Worm (Caenorhabditis elegans) whole organism, L4 larva: ENCODE measurements around the gene amx-1.
A peak's percentile ranks its signal among the peaks of the same experiment; 100 is the strongest.

Experiments used
- F26F4.8 ChIP-seq: fragments of 200-800 bp; sonication (Bioruptor generic); conservative IDR thresholded peaks from 2 replicates; pipeline ENCODE4 v1.3.6; 2022; ENCODE audit warnings: missing genetic modification characterization, missing compliant biosample characterization
- F37D6.2 ChIP-seq: sonication (generic microtip); optimal IDR thresholded peaks from 2 replicates; lab custom pipeline; 2016; ENCODE audit warnings: mild to moderate bottlenecking, missing genetic modification characterization, missing compliant biosample characterization
- F44E2.7 ChIP-seq: fragments of 200-800 bp; sonication (Bioruptor generic); IDR thresholded peaks from 2 replicates; pipeline ENCODE4 v2.1.2; 2022; ENCODE audit warnings: missing genetic modification characterization, missing compliant biosample characterization
- F49E8.2 ChIP-seq: sonication (generic microtip); optimal IDR thresholded peaks from 2 replicates; lab custom pipeline; 2016; ENCODE audit warnings: missing compliant biosample characterization, mild to moderate bottlenecking, missing genetic modification characterization, borderline replicate concordance
- R02D3.7 ChIP-seq: fragments of 150-350 bp; sonication (generic microtip); optimal IDR thresholded peaks from 3 replicates; lab custom pipeline; 2014; ENCODE audit warnings: missing biosample characterization, missing genetic modification characterization
- T26A8.4 ChIP-seq: fragments of 200-800 bp; sonication (Bioruptor generic); IDR thresholded peaks from 2 replicates; pipeline ENCODE4 v1.3.6; 2022; ENCODE audit warnings: missing genetic modification characterization, missing compliant biosample characterization
- Y105C5A.15 ChIP-seq: fragments of 200-800 bp; sonication (Bioruptor generic); IDR thresholded peaks from 2 replicates; pipeline ENCODE4 v1.3.6; 2022; ENCODE audit warnings: missing genetic modification characterization, missing compliant biosample characterization
- Y48G9A.11 ChIP-seq: fragments of 200-800 bp; sonication (Bioruptor generic); IDR thresholded peaks from 2 replicates; pipeline ENCODE4 v1.3.6; 2022; ENCODE audit warnings: missing genetic modification reagents, missing genetic modification characterization, missing compliant biosample characterization
- ZK546.5 ChIP-seq, 2 experiments: sonication (generic microtip); optimal IDR thresholded peaks; 2 replicates each; lab custom pipeline; 2017; ENCODE audit warnings: missing biosample characterization in 2 of 2, missing genetic modification characterization in 2 of 2
- aly-2 ChIP-seq: sonication (generic microtip); optimal IDR thresholded peaks from 2 replicates; lab custom pipeline; 2018; ENCODE audit warnings: missing biosample characterization, missing genetic modification characterization
- attf-4 ChIP-seq: sonication (generic microtip); optimal IDR thresholded peaks from 3 replicates; lab custom pipeline; 2017; ENCODE audit warnings: missing biosample characterization, missing genetic modification characterization
- ceh-20 ChIP-seq: fragments of 200-800 bp; sonication (Bioruptor generic); IDR thresholded peaks from 2 replicates; pipeline ENCODE4 v1.3.6; 2022; ENCODE audit warnings: missing genetic modification reagents, missing genetic modification characterization, missing compliant biosample characterization
- ceh-28 ChIP-seq: fragments of 150-350 bp; optimal IDR thresholded peaks from 2 replicates; lab custom pipeline; 2014; ENCODE audit warnings: missing biosample characterization, missing genetic modification reagents, missing genetic modification characterization
- ceh-44 ChIP-seq: fragments of 200-800 bp; sonication (Bioruptor generic); IDR thresholded peaks from 2 replicates; pipeline ENCODE4 v1.3.6; 2022; ENCODE audit warnings: missing genetic modification reagents, missing genetic modification characterization, missing compliant biosample characterization
- ceh-62 ChIP-seq: sonication (generic microtip); optimal IDR thresholded peaks from 2 replicates; lab custom pipeline; 2017; ENCODE audit warnings: missing biosample characterization, missing genetic modification characterization
- ctbp-1 ChIP-seq: fragments of 200-800 bp; sonication (Bioruptor generic); IDR thresholded peaks from 2 replicates; pipeline ENCODE4 v1.3.6; 2022; ENCODE audit warnings: missing genetic modification reagents, missing genetic modification characterization, missing compliant biosample characterization
- daf-16 ChIP-seq, 3 experiments: sonication (generic microtip); optimal IDR thresholded peaks; 2 replicates each; lab custom pipeline; 2016 to 2017; ENCODE audit warnings: missing genetic modification characterization in 3 of 3, missing genetic modification reagents in 3 of 3, mild to moderate bottlenecking in 2 of 3, missing compliant biosample characterization in 2 of 3, missing biosample characterization in 1 of 3, moderate library complexity in 1 of 3
- daf-19 ChIP-seq: fragments of 200-800 bp; sonication (Bioruptor generic); conservative IDR thresholded peaks from 2 replicates; pipeline ENCODE4 v1.3.6; 2022; ENCODE audit warnings: missing genetic modification characterization, missing compliant biosample characterization
- dmd-6 ChIP-seq: fragments of 200-800 bp; sonication (Bioruptor generic); IDR thresholded peaks from 2 replicates; pipeline ENCODE4 v1.3.6; 2022; ENCODE audit warnings: missing genetic modification reagents, missing genetic modification characterization, missing compliant biosample characterization
- dmd-8 ChIP-seq: fragments of 200-800 bp; sonication (Bioruptor generic); IDR thresholded peaks from 2 replicates; pipeline ENCODE4 v1.3.6; 2022; ENCODE audit warnings: missing genetic modification characterization, missing compliant biosample characterization
- dpl-1 ChIP-seq: fragments of 150-350 bp; optimal IDR thresholded peaks from 2 replicates; lab custom pipeline; 2014; ENCODE audit warnings: missing biosample characterization, missing genetic modification reagents, missing genetic modification characterization
- dve-1 ChIP-seq: sonication (generic microtip); optimal IDR thresholded peaks from 2 replicates; lab custom pipeline; 2017; ENCODE audit warnings: antibody characterized with exemption, mild to moderate bottlenecking, missing genetic modification characterization, missing compliant biosample characterization; ENCODE audit not compliant: insufficient read depth
- hlh-11 ChIP-seq: fragments of 200-800 bp; sonication (Bioruptor generic); optimal IDR thresholded peaks from 2 replicates; lab custom pipeline; 2018; ENCODE audit warnings: mild to moderate bottlenecking, missing genetic modification characterization, missing compliant biosample characterization
- lim-7 ChIP-seq: fragments of 200-800 bp; sonication (Bioruptor generic); IDR thresholded peaks from 2 replicates; pipeline ENCODE4 v1.3.6; 2022; ENCODE audit warnings: missing genetic modification characterization, missing compliant biosample characterization
- lin-1 ChIP-seq: fragments of 200-800 bp; sonication (Bioruptor generic); IDR thresholded peaks from 2 replicates; pipeline ENCODE4 v1.3.6; 2022; ENCODE audit warnings: missing genetic modification reagents, missing genetic modification characterization, missing compliant biosample characterization
- lin-13 ChIP-seq: fragments of 150-350 bp; optimal IDR thresholded peaks from 2 replicates; lab custom pipeline; 2014; ENCODE audit warnings: missing biosample characterization, missing genetic modification reagents, missing genetic modification characterization
- lin-15B ChIP-seq: fragments of 150-350 bp; sonication (generic microtip); optimal IDR thresholded peaks from 3 replicates; lab custom pipeline; 2014; ENCODE audit warnings: missing biosample characterization, missing genetic modification characterization
- lsy-2 ChIP-seq, 2 experiments: fragments of 150-350 bp in 1 of 2; sonication (generic microtip) in 1 of 2; optimal IDR thresholded peaks; 2 replicates each; lab custom pipeline; 2014 to 2017; ENCODE audit warnings: missing biosample characterization in 2 of 2, missing genetic modification characterization in 2 of 2
- madf-5 ChIP-seq, 2 experiments: fragments of 200-800 bp; sonication (Bioruptor generic); IDR thresholded peaks; 2 replicates each; pipeline ENCODE4 v1.3.6; 2022; ENCODE audit warnings: missing compliant biosample characterization in 2 of 2, missing genetic modification characterization in 2 of 2
- madf-9 ChIP-seq: fragments of 200-800 bp; sonication (Bioruptor generic); conservative IDR thresholded peaks from 2 replicates; pipeline ENCODE4 v1.3.6; 2022; ENCODE audit warnings: missing genetic modification reagents, missing genetic modification characterization, missing compliant biosample characterization
- mdt-29 ChIP-seq: fragments of 200-800 bp; sonication (Bioruptor generic); IDR thresholded peaks from 2 replicates; pipeline ENCODE4 v1.3.6; 2022; ENCODE audit warnings: missing genetic modification reagents, missing genetic modification characterization, missing compliant biosample characterization
- mep-1 ChIP-seq: fragments of 150-350 bp; sonication (generic microtip); optimal IDR thresholded peaks from 3 replicates; lab custom pipeline; 2014; ENCODE audit warnings: missing biosample characterization, missing genetic modification characterization
- nhr-10 ChIP-seq: fragments of 150-350 bp; optimal IDR thresholded peaks from 2 replicates; lab custom pipeline; 2014; ENCODE audit warnings: missing biosample characterization, missing genetic modification characterization
- nhr-102 ChIP-seq: sonication (generic microtip); optimal IDR thresholded peaks from 2 replicates; lab custom pipeline; 2016; ENCODE audit warnings: mild to moderate bottlenecking, missing genetic modification characterization, moderate library complexity, missing compliant biosample characterization
- nhr-6 ChIP-seq: fragments of 150-350 bp; optimal IDR thresholded peaks from 2 replicates; lab custom pipeline; 2014; ENCODE audit warnings: missing biosample characterization, missing genetic modification characterization
- nhr-76 ChIP-seq: fragments of 150-350 bp; optimal IDR thresholded peaks from 2 replicates; lab custom pipeline; 2014; ENCODE audit warnings: missing biosample characterization, missing genetic modification characterization
- php-3 ChIP-seq: fragments of 200-800 bp; sonication (Bioruptor generic); IDR thresholded peaks from 2 replicates; pipeline ENCODE4 v1.3.6; 2022; ENCODE audit warnings: missing genetic modification reagents, missing genetic modification characterization, missing compliant biosample characterization
- pqm-1 ChIP-seq: sonication (generic microtip); optimal IDR thresholded peaks from 2 replicates; lab custom pipeline; 2017; ENCODE audit warnings: missing biosample characterization, missing genetic modification characterization
- sdz-12 ChIP-seq: fragments of 200-800 bp; sonication (Bioruptor generic); optimal IDR thresholded peaks from 2 replicates; lab custom pipeline; 2018; ENCODE audit warnings: mild to moderate bottlenecking, missing genetic modification characterization, missing compliant biosample characterization
- set-16 ChIP-seq: fragments of 200-800 bp; sonication (Bioruptor generic); IDR thresholded peaks from 2 replicates; pipeline ENCODE4 v1.3.6; 2022; ENCODE audit warnings: missing genetic modification reagents, missing genetic modification characterization, missing compliant biosample characterization
- skn-1 ChIP-seq: fragments of 150-350 bp; optimal IDR thresholded peaks from 2 replicates; lab custom pipeline; 2014; ENCODE audit warnings: missing biosample characterization, missing genetic modification characterization
- spr-1 ChIP-seq: sonication (generic microtip); optimal IDR thresholded peaks from 2 replicates; lab custom pipeline; 2016; ENCODE audit warnings: mild to moderate bottlenecking, missing genetic modification characterization, missing compliant biosample characterization
- spr-3 ChIP-seq: fragments of 200-800 bp; sonication (Bioruptor generic); optimal IDR thresholded peaks from 2 replicates; lab custom pipeline; 2018; ENCODE audit warnings: mild to moderate bottlenecking, missing genetic modification characterization, missing compliant biosample characterization
- tag-97 ChIP-seq: fragments of 200-800 bp; sonication (Bioruptor generic); IDR thresholded peaks from 2 replicates; pipeline ENCODE4 v1.3.6; 2022; ENCODE audit warnings: missing genetic modification characterization, missing compliant biosample characterization
- tra-1 ChIP-seq: fragments of 200-800 bp; sonication (Bioruptor generic); IDR thresholded peaks from 2 replicates; pipeline ENCODE4 v1.3.6; 2022; ENCODE audit warnings: missing genetic modification reagents, missing genetic modification characterization, missing compliant biosample characterization
- unc-39 ChIP-seq: sonication (generic microtip); optimal IDR thresholded peaks from 2 replicates; lab custom pipeline; 2017; ENCODE audit warnings: missing biosample characterization, missing genetic modification characterization
- vab-7 ChIP-seq: fragments of 200-800 bp; sonication (Bioruptor generic); IDR thresholded peaks from 2 replicates; pipeline ENCODE4 v1.3.6; 2022; ENCODE audit warnings: missing genetic modification reagents, missing genetic modification characterization, missing compliant biosample characterization
- zfp-2 ChIP-seq: sonication (generic microtip); optimal IDR thresholded peaks from 2 replicates; lab custom pipeline; 2016; ENCODE audit warnings: mild to moderate bottlenecking, missing genetic modification characterization, missing compliant biosample characterization
- zfp-3 ChIP-seq: fragments of 200-800 bp; sonication (Bioruptor generic); conservative IDR thresholded peaks from 2 replicates; pipeline ENCODE4 v1.3.6; 2022; ENCODE audit warnings: missing genetic modification reagents, missing genetic modification characterization, missing compliant biosample characterization
- zip-2 ChIP-seq: fragments of 150-350 bp; optimal IDR thresholded peaks from 2 replicates; lab custom pipeline; 2014; ENCODE audit warnings: missing biosample characterization, missing genetic modification characterization
- ztf-7 ChIP-seq: fragments of 150-350 bp; optimal IDR thresholded peaks from 2 replicates; lab custom pipeline; 2014; ENCODE audit warnings: missing biosample characterization, missing genetic modification characterization

Gene amx-1

DNA sequence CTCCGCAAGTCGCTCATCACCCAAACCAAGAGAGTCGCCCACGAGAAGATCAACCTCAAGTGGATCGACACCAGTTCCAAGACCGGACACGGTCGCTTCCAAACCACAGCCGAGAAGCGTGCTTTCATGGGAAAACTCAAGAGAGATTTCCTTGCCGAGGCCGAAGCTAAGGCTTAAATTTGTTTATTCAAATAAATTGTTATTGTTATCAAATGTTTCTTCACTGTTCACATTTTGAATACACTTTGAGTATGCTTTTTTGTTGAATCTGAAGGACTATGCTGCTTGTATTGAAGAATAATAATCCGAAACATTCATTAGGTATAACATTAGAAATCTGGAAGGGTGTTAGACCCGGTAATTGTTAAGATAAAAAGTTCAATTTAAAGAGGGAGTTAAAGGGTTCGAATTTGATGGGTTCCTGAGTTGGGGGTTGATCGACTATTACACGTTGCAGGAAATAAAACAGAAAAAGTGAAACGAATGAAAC lies 47.1 kb downstream of the amx-1 start (continued):
- TF ChIP-seq lin-13 (GFP tag; lab: Kevin White, UChicago) (peak; percentile 71), dpl-1 (no peak), daf-16 (GFP tag; optimal IDR thresholded peaks at IDR 0.05; lab: Kevin White, UChicago) (peak in 1 of 2 experiments; percentile 18), daf-16 (tag; optimal IDR thresholded peaks at IDR 0.05; lab: Kevin White, UChicago) (peak; percentile 3), nhr-6 (no peak), vab-7 (GFP tag; lab: Robert Waterston, UW) (no peak), R02D3.7 (no peak), ceh-44 (GFP tag; lab: Robert Waterston, UW) (no peak), F26F4.8 (GFP tag; lab: Robert Waterston, UW) (no peak), T26A8.4 (GFP tag; lab: Robert Waterston, UW) (peak; percentile 59; the same call in 1 of the 2 replicates), spr-3 (GFP tag; lab: Kevin White, UChicago) (peak; percentile 54), nhr-102 (tag; lab: Kevin White, UChicago) (peak; percentile 56), nhr-10 (tag; lab: Kevin White, UChicago) (no peak), ctbp-1 (GFP tag; lab: Robert Waterston, UW) (peak; percentile 37; the same call in 1 of the 2 replicates), ceh-20 (no peak), skn-1 (tag; lab: Kevin White, UChicago) (no peak), set-16 (GFP tag; lab: Robert Waterston, UW) (peak; percentile 44), F49E8.2 (tag; lab: Kevin White, UChicago) (peak; percentile 96), ZK546.5 (tag; optimal IDR thresholded peaks at IDR 0.05; lab: Kevin White, UChicago) (no peak), unc-39 (tag; lab: Kevin White, UChicago) (no peak), tra-1 (no peak; the same call in 1 of the 2 replicates), sdz-12 (no peak), lsy-2 (tag; optimal IDR thresholded peaks at IDR 0.05; lab: Kevin White, UChicago) (peak; percentile 53 to 54), lin-15B (tag; lab: Kevin White, UChicago) (no peak), nhr-76 (tag; lab: Kevin White, UChicago) (no peak), zip-2 (tag; lab: Kevin White, UChicago) (no peak), ceh-62 (tag; lab: Kevin White, UChicago) (no peak), php-3 (GFP tag; lab: Robert Waterston, UW) (0 out of 2 replicates have a peak, but pooled peaks have one; percentile 20), Y48G9A.11 (GFP tag; lab: Robert Waterston, UW) (peak; percentile 73), dmd-6 (GFP tag; lab: Robert Waterston, UW) (no peak; the same call in 1 of the 2 replicates), lim-7 (GFP tag; lab: Robert Waterston, UW) (peak; percentile 64), F44E2.7 (GFP tag; lab: Robert Waterston, UW) (0 out of 2 replicates have a peak, but pooled peaks have one; percentile 17), madf-5 (GFP tag; IDR thresholded peaks at IDR 0.05; lab: Robert Waterston, UW) (peak in 1 of 2 experiments; percentile 82; a peak in 1 of 4 replicates), ztf-7 (tag; lab: Kevin White, UChicago) (no peak), madf-9 (GFP tag; lab: Robert Waterston, UW) (peak; percentile 35; the same call in 1 of the 2 replicates), dmd-8 (peak; percentile 4; the same call in 1 of the 2 replicates), zfp-3 (GFP tag; lab: Robert Waterston, UW) (peak; percentile 86; the same call in 1 of the 2 replicates), hlh-11 (no peak), zfp-2 (tag; lab: Kevin White, UChicago) (no peak), lin-1 (GFP tag; lab: Robert Waterston, UW) (peak; percentile 17), pqm-1 (no peak), daf-19 (GFP tag; lab: Robert Waterston, UW) (no peak), dve-1 (tag; lab: Kevin White, UChicago) (peak; percentile 49), F37D6.2 (tag; lab: Kevin White, UChicago) (no peak), mep-1 (tag; lab: Kevin White, UChicago) (peak; percentile 88), Y105C5A.15 (GFP tag; lab: Robert Waterston, UW) (peak; percentile 27; the same call in 1 of the 2 replicates), mdt-29 (GFP tag; lab: Robert Waterston, UW) (0 out of 2 replicates have a peak, but pooled peaks have one; percentile 67), aly-2 (tag; lab: Kevin White, UChicago) (peak; percentile 86), spr-1 (tag; lab: Kevin White, UChicago) (no peak), tag-97 (GFP tag; lab: Robert Waterston, UW) (no peak), attf-4 (tag; lab: Kevin White, UChicago) (no peak), ceh-28 (tag; lab: Kevin White, UChicago) (no peak)
